Worm (Caenorhabditis elegans): ENCODE measurements around the gene C25E10.11.

- no peak for TF ChIP-seq nhr-28 (tag; optimal IDR thresholded peaks at IDR 0.05)
- no peak for TF ChIP-seq unc-62 (GFP tag; optimal IDR thresholded peaks at IDR 0.05)
- TF ChIP-seq snpc-4 (tag; optimal IDR thresholded peaks at IDR 0.05): no peak
- no peak for TF ChIP-seq nhr-25 (tag; optimal IDR thresholded peaks at IDR 0.05)
These were observed 42.5 kb upstream of the C25E10.11 start, which contains the start of gene frpr-6 for ce11 chrV:9101062-9101461.
